Fruit fly (Drosophila melanogaster) whole organism, adult: ENCODE results near the gene CG43658.

Experiments
- CG11617 ChIP-seq: fragments of 200-800 bp; sonication (Bioruptor generic); optimal IDR thresholded peaks from 2 replicates; lab custom pipeline; 2017; ENCODE audit warnings: mild to moderate bottlenecking, missing biosample characterization, missing genetic modification reagents, missing genetic modification characterization
- CG12768 ChIP-seq: fragments of 200-800 bp; sonication (Bioruptor generic); optimal IDR thresholded peaks from 2 replicates; lab custom pipeline; 2017; ENCODE audit warnings: missing biosample characterization, missing genetic modification characterization, mild to moderate bottlenecking, moderate library complexity, missing genetic modification reagents
- CG14711 ChIP-seq: fragments of 200-800 bp; sonication (Bioruptor generic); optimal IDR thresholded peaks from 2 replicates; lab custom pipeline; 2018; ENCODE audit warnings: missing biosample characterization, mild to moderate bottlenecking, missing genetic modification characterization, moderate library complexity
- CG1620 ChIP-seq: fragments of 200-800 bp; sonication (Bioruptor generic); optimal IDR thresholded peaks from 2 replicates; lab custom pipeline; 2016; ENCODE audit warnings: missing biosample characterization, missing genetic modification characterization
- CG33017 ChIP-seq: fragments of 200-800 bp; sonication (Bioruptor generic); optimal IDR thresholded peaks from 2 replicates; lab custom pipeline; 2018; ENCODE audit warnings: missing biosample characterization, mild to moderate bottlenecking, missing genetic modification characterization, moderate library complexity
- CG5204 ChIP-seq: fragments of 200-800 bp; sonication (Bioruptor generic); optimal IDR thresholded peaks from 2 replicates; lab custom pipeline; 2016; ENCODE audit warnings: missing biosample characterization, missing genetic modification characterization
- CG7045 ChIP-seq: fragments of 200-800 bp; sonication (Bioruptor generic); optimal IDR thresholded peaks from 2 replicates; lab custom pipeline; 2017; ENCODE audit warnings: missing biosample characterization, mild to moderate bottlenecking, missing genetic modification characterization
- CG7101 ChIP-seq: fragments of 200-800 bp; sonication (Bioruptor generic); optimal IDR thresholded peaks from 2 replicates; lab custom pipeline; 2018; ENCODE audit warnings: missing biosample characterization, mild to moderate bottlenecking, missing genetic modification characterization, moderate library complexity
- Clk ChIP-seq: fragments of 200-800 bp; sonication (Bioruptor generic); optimal IDR thresholded peaks from 2 replicates; lab custom pipeline; 2017; ENCODE audit warnings: missing biosample characterization, missing genetic modification characterization
- Crg-1 ChIP-seq: fragments of 200-800 bp; sonication (Bioruptor generic); optimal IDR thresholded peaks from 2 replicates; lab custom pipeline; 2016; ENCODE audit warnings: missing biosample characterization, missing genetic modification characterization
- Hr96 ChIP-seq: fragments of 200-800 bp; sonication (Bioruptor generic); optimal IDR thresholded peaks from 2 replicates; lab custom pipeline; 2016; ENCODE audit warnings: missing biosample characterization, missing genetic modification characterization
- Mnt ChIP-seq: fragments of 200-800 bp; sonication (Bioruptor generic); optimal IDR thresholded peaks from 2 replicates; lab custom pipeline; 2016; ENCODE audit warnings: missing biosample characterization, mild to moderate bottlenecking, missing genetic modification characterization
- bab1 ChIP-seq: fragments of 200-800 bp; sonication (Bioruptor generic); optimal IDR thresholded peaks from 3 replicates; lab custom pipeline; 2019; ENCODE audit warnings: missing biosample characterization, mild to moderate bottlenecking, missing genetic modification characterization, moderate library complexity
- cic ChIP-seq: fragments of 200-800 bp; sonication (Bioruptor generic); optimal IDR thresholded peaks from 2 replicates; lab custom pipeline; 2017; ENCODE audit warnings: missing biosample characterization, mild to moderate bottlenecking, missing genetic modification characterization, moderate library complexity
- cnc ChIP-seq, 2 experiments: fragments of >200 bp; optimal IDR thresholded peaks; 2 replicates each; lab custom pipeline; 2017
- kay ChIP-seq: fragments of 200-800 bp; sonication (Bioruptor generic); peaks from one replicate; lab custom pipeline; 2016; ENCODE audit warnings: missing biosample characterization, missing genetic modification characterization, borderline replicate concordance
- ovo ChIP-seq: fragments of 200-800 bp; sonication (Bioruptor generic); optimal IDR thresholded peaks from 2 replicates; lab custom pipeline; 2016; ENCODE audit warnings: missing biosample characterization, missing genetic modification characterization
- pad ChIP-seq: fragments of 200-800 bp; sonication (Bioruptor generic); optimal IDR thresholded peaks from 3 replicates; lab custom pipeline; 2017; ENCODE audit warnings: missing biosample characterization, missing genetic modification characterization, mild to moderate bottlenecking, moderate library complexity, missing genetic modification reagents
- tj ChIP-seq: fragments of 200-800 bp; sonication (Bioruptor generic); optimal IDR thresholded peaks from 3 replicates; lab custom pipeline; 2017; ENCODE audit warnings: missing biosample characterization, mild to moderate bottlenecking, missing genetic modification characterization, moderate library complexity
- toe ChIP-seq: fragments of 200-800 bp; sonication (Bioruptor generic); optimal IDR thresholded peaks from 2 replicates; lab custom pipeline; 2016; ENCODE audit warnings: missing biosample characterization, missing genetic modification characterization

CG43658 gene

dm6 chrX:17465523-17465922, 95.5 kb downstream of the CG43658 start:
- TF ChIP-seq CG1620 (GFP tag; lab: Kevin White, UChicago), result no peak
- no peak for TF ChIP-seq CG33017 (tag; lab: Kevin White, UChicago)
- TF ChIP-seq Clk, result no peak
- no peak for TF ChIP-seq pad (GFP tag; lab: Kevin White, UChicago)
- TF ChIP-seq cic (GFP tag; lab: Kevin White, UChicago), result no peak
- TF ChIP-seq Mnt (GFP tag; lab: Kevin White, UChicago), result no peak
- no peak for TF ChIP-seq kay (GFP tag; lab: Kevin White, UChicago)
- TF ChIP-seq CG7101 (tag; lab: Kevin White, UChicago), result no peak
- TF ChIP-seq toe (GFP tag; lab: Kevin White, UChicago), result no peak
- TF ChIP-seq CG7045 (GFP tag; lab: Kevin White, UChicago), result no peak
- TF ChIP-seq Hr96 (GFP tag; lab: Kevin White, UChicago), result no peak
- no peak for TF ChIP-seq ovo (GFP tag; lab: Kevin White, UChicago)
- TF ChIP-seq Crg-1 (GFP tag; lab: Kevin White, UChicago), result no peak
- TF ChIP-seq bab1 (GFP tag; lab: Kevin White, UChicago), result no peak
- TF ChIP-seq CG11617 (GFP tag; lab: Kevin White, UChicago), result no peak
- TF ChIP-seq CG12768 (GFP tag; lab: Kevin White, UChicago), result no peak
- no peak for TF ChIP-seq cnc (optimal IDR thresholded peaks at IDR 0.05; lab: Kevin White, UChicago)

- TF ChIP-seq bab1 (GFP tag; lab: Kevin White, UChicago) (peak; percentile 6), tj (GFP tag; lab: Kevin White, UChicago) (no peak)
Measured at dm6 chrX:17455829-17456460, 105.0 kb downstream of the CG43658 start.

dm6 chrX:17452443-17452842, 108.5 kb downstream of the CG43658 start, which contains the start of gene CG8568:
Gene CG8568 (minus strand): TSS chrX:17452543.
- no peak for TF ChIP-seq CG11617 (GFP tag; lab: Kevin White, UChicago)
- no peak for TF ChIP-seq CG12768 (GFP tag; lab: Kevin White, UChicago)
- TF ChIP-seq cic (GFP tag; lab: Kevin White, UChicago), result no peak
- no peak for TF ChIP-seq toe (GFP tag; lab: Kevin White, UChicago)
- TF ChIP-seq ovo (GFP tag; lab: Kevin White, UChicago), result no peak
- no peak for TF ChIP-seq kay (GFP tag; lab: Kevin White, UChicago)
- TF ChIP-seq CG14711 (tag; lab: Kevin White, UChicago), result no peak
- TF ChIP-seq Clk, result no peak
- TF ChIP-seq tj (GFP tag; lab: Kevin White, UChicago), result no peak
- TF ChIP-seq CG7045 (GFP tag; lab: Kevin White, UChicago), result no peak
- no peak for TF ChIP-seq Mnt (GFP tag; lab: Kevin White, UChicago)
- TF ChIP-seq Crg-1 (GFP tag; lab: Kevin White, UChicago), result no peak
- no peak for TF ChIP-seq CG7101 (tag; lab: Kevin White, UChicago)
- no peak for TF ChIP-seq CG33017 (tag; lab: Kevin White, UChicago)
- no peak for TF ChIP-seq pad (GFP tag; lab: Kevin White, UChicago)
- no peak for TF ChIP-seq CG5204 (GFP tag; lab: Kevin White, UChicago)
- TF ChIP-seq bab1 (GFP tag; lab: Kevin White, UChicago), result no peak
- no peak for TF ChIP-seq CG1620 (GFP tag; lab: Kevin White, UChicago)
- TF ChIP-seq cnc (optimal IDR thresholded peaks at IDR 0.05; lab: Kevin White, UChicago), result no peak
- TF ChIP-seq Hr96 (GFP tag; lab: Kevin White, UChicago), result no peak

- TF ChIP-seq pad (GFP tag; lab: Kevin White, UChicago) (no peak), CG11617 (GFP tag; lab: Kevin White, UChicago) (no peak), cic (GFP tag; lab: Kevin White, UChicago) (no peak)
Measured at dm6 chrX:17448674-17449073, 112.3 kb downstream of the CG43658 start, which contains the start of gene p-cup. Gene p-cup (minus strand): TSS chrX:17448774.

- TF ChIP-seq Hr96 (GFP tag; lab: Kevin White, UChicago) (no peak), CG7101 (tag; lab: Kevin White, UChicago) (no peak)
Measured at dm6 chrX:17443880-17444279, 117.1 kb downstream of the CG43658 start, which contains the start of the genes CG12994 and CG46464. Gene CG12994 (minus strand): TSS chrX:17443994. Gene CG46464 (minus strand): TSS chrX:17443994.

- TF ChIP-seq Mnt (GFP tag; lab: Kevin White, UChicago), result no peak
- no peak for TF ChIP-seq Hr96 (GFP tag; lab: Kevin White, UChicago)
Measured at dm6 chrX:17424383-17424782, 136.6 kb downstream of the CG43658 start.

dm6 chrX:17423310-17423945, 137.6 kb downstream of the CG43658 start, which contains the start of gene ENGase:
Gene ENGase (plus strand): TSS chrX:17423591.
- TF ChIP-seq cnc (optimal IDR thresholded peaks at IDR 0.05; lab: Kevin White, UChicago) (no peak), CG33017 (tag; lab: Kevin White, UChicago) (no peak), CG12768 (GFP tag; lab: Kevin White, UChicago) (no peak), Clk (no peak), CG11617 (GFP tag; lab: Kevin White, UChicago) (no peak), CG7101 (tag; lab: Kevin White, UChicago) (no peak), bab1 (GFP tag; lab: Kevin White, UChicago) (peak; percentile 6), CG1620 (GFP tag; lab: Kevin White, UChicago) (peak; percentile 7), CG7045 (GFP tag; lab: Kevin White, UChicago) (no peak), ovo (GFP tag; lab: Kevin White, UChicago) (no peak), cic (GFP tag; lab: Kevin White, UChicago) (peak; percentile 19), Hr96 (GFP tag; lab: Kevin White, UChicago) (peak; percentile 39), Mnt (GFP tag; lab: Kevin White, UChicago) (peak; percentile 30), Crg-1 (GFP tag; lab: Kevin White, UChicago) (peak; percentile 8), toe (GFP tag; lab: Kevin White, UChicago) (no peak), CG5204 (GFP tag; lab: Kevin White, UChicago) (no peak), pad (GFP tag; lab: Kevin White, UChicago) (peak; percentile 38), tj (GFP tag; lab: Kevin White, UChicago) (peak; percentile 2), CG14711 (tag; lab: Kevin White, UChicago) (no peak), kay (GFP tag; lab: Kevin White, UChicago) (no peak)
